Worm (Caenorhabditis elegans): ENCODE measurements around the gene hpo-9.
A peak's percentile ranks its signal among the peaks of the same experiment; 100 is the strongest.

Gene hpo-9

DNA sequence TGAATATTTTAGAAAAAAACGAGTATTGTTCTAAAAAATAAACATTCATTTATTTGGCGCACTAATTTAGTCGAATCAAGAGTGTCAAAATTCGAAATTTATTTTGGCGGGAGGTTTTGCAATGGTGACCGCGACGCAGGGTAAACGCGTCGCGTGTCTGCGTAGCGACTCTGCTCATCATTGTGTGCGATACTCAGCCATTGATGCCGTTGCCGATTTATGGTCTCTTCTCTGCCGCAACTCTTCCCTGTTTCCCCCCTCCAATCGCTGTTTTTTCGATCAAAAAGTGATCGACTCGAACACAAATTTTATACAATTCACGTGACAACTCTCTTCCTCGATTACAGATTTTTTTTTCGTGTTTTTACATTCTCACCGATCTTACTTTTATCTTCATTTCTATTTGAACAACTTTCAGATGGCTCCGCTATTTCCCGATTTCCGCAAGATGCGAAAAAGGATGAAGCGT lies 40.4 kb downstream of the hpo-9 start, which contains the start of gene F09G2.2 (continued):
- peak; percentile 74 for TF ChIP-seq ctbp-1 (GFP tag; IDR thresholded peaks at IDR 0.05)
- peak; percentile 77 for TF ChIP-seq duxl-1 (tag; optimal IDR thresholded peaks at IDR 0.05; ENCODE audit: poor library complexity)
- peak; percentile 89 for TF ChIP-seq tra-1 (GFP tag; IDR thresholded peaks at IDR 0.05)
- peak; percentile 87 for TF ChIP-seq lin-38 (GFP tag; IDR thresholded peaks at IDR 0.05)
- no peak for TF ChIP-seq lin-39 (tag; optimal IDR thresholded peaks at IDR 0.05)
- no peak for TF ChIP-seq Y5F2A.4 (GFP tag; optimal IDR thresholded peaks at IDR 0.05)
- TF ChIP-seq lin-1 (GFP tag; IDR thresholded peaks at IDR 0.05), result peak; percentile 65
- no peak for TF ChIP-seq ZK546.5 (tag; optimal IDR thresholded peaks at IDR 0.05)
- TF ChIP-seq gei-8 (GFP tag; optimal IDR thresholded peaks at IDR 0.05), result no peak
- TF ChIP-seq hmg-1.1 (GFP tag; IDR thresholded peaks at IDR 0.05), result peak; percentile 89
- TF ChIP-seq lin-13 (GFP tag; optimal IDR thresholded peaks at IDR 0.05), result peak; percentile 90
- peak; percentile 46; the same call in 1 of the 2 replicates for TF ChIP-seq php-3 (GFP tag; IDR thresholded peaks at IDR 0.05)
- peak in 1 of 2 experiments; percentile 78 for TF ChIP-seq hif-1 (tag; optimal IDR thresholded peaks at IDR 0.05)
- TF ChIP-seq hlh-30 (tag; optimal IDR thresholded peaks at IDR 0.05; ENCODE audit: insufficient read depth), result peak; percentile 83
- TF ChIP-seq ztf-11 (tag; optimal IDR thresholded peaks at IDR 0.05), result no peak
- TF ChIP-seq hlh-11 (tag; optimal IDR thresholded peaks at IDR 0.05), result peak; percentile 94
- TF ChIP-seq dve-1 (tag; optimal IDR thresholded peaks at IDR 0.05; ENCODE audit: insufficient read depth), result peak; percentile 97
- peak; percentile 52 to 69 for TF ChIP-seq daf-16 (GFP tag; optimal IDR thresholded peaks at IDR 0.05)
- TF ChIP-seq daf-16 (tag; optimal IDR thresholded peaks at IDR 0.05), result peak; percentile 83
- no peak for TF ChIP-seq R02D3.7 (tag; optimal IDR thresholded peaks at IDR 0.05)
- TF ChIP-seq set-16 (GFP tag; IDR thresholded peaks at IDR 0.05), result peak; percentile 61
- TF ChIP-seq ceh-28 (tag; optimal IDR thresholded peaks at IDR 0.05), result no peak
- TF ChIP-seq dpl-1 (GFP tag; optimal IDR thresholded peaks at IDR 0.05), result peak; percentile 94
- no peak for TF ChIP-seq skn-1 (tag; optimal IDR thresholded peaks at IDR 0.05)
- peak; percentile 49 for TF ChIP-seq zip-2 (tag; optimal IDR thresholded peaks at IDR 0.05)
- TF ChIP-seq daf-8 (GFP tag; IDR thresholded peaks at IDR 0.05), result no peak
- no peak for TF ChIP-seq saeg-2 (GFP tag; IDR thresholded peaks at IDR 0.05)
- no peak for TF ChIP-seq daf-19 (GFP tag; conservative IDR thresholded peaks at IDR 0.05)
- TF ChIP-seq aha-1 (tag), result peak; percentile 99
- 0 out of 2 replicates have a peak, but pooled peaks have one; percentile 30 for TF ChIP-seq mdt-29 (GFP tag; IDR thresholded peaks at IDR 0.05)
- TF ChIP-seq zfp-3 (GFP tag; conservative IDR thresholded peaks at IDR 0.05), result peak; percentile 72
- no peak for TF ChIP-seq madf-5 (GFP tag; IDR thresholded peaks at IDR 0.05)
- TF ChIP-seq dmd-9 (GFP tag; IDR thresholded peaks at IDR 0.05), result 0 out of 2 replicates have a peak, but pooled peaks have one; percentile 45
- no peak for TF ChIP-seq lir-3 (tag; optimal IDR thresholded peaks at IDR 0.05)
- TF ChIP-seq fkh-10 (GFP tag; optimal IDR thresholded peaks at IDR 0.05), result peak; percentile 70
- TF ChIP-seq mdl-1 (tag; optimal IDR thresholded peaks at IDR 0.05), result peak in 1 of 2 experiments; percentile 65
- peak; percentile 97 for TF ChIP-seq dmd-6 (GFP tag; IDR thresholded peaks at IDR 0.05)
- TF ChIP-seq snpc-4 (tag; optimal IDR thresholded peaks at IDR 0.05), result peak; percentile 24
- peak; percentile 80; the same call in 1 of the 2 replicates for TF ChIP-seq lin-29 (GFP tag; IDR thresholded peaks at IDR 0.05)
- TF ChIP-seq F10B5.3 (tag; optimal IDR thresholded peaks at IDR 0.05), result no peak
- TF ChIP-seq T20F7.1 (GFP tag; optimal IDR thresholded peaks at IDR 0.05), result no peak
- 0 out of 2 replicates have a peak, but pooled peaks have one; percentile 36 for TF ChIP-seq mxl-2 (GFP tag; conservative IDR thresholded peaks at IDR 0.05)
- TF ChIP-seq mxl-3 (GFP tag; optimal IDR thresholded peaks at IDR 0.05), result peak; percentile 43
- TF ChIP-seq snpc-1.2 (GFP tag; IDR thresholded peaks at IDR 0.05), result peak; percentile 53; the same call in 1 of the 2 replicates
- peak; percentile 78; the same call in 1 of the 2 replicates for TF ChIP-seq pha-4 (GFP tag; IDR thresholded peaks at IDR 0.05)
- TF ChIP-seq pha-4 (tag; optimal IDR thresholded peaks at IDR 0.05), result no peak
- TF ChIP-seq egl-43 (GFP tag; IDR thresholded peaks at IDR 0.05), result peak; percentile 32; the same call in 1 of the 2 replicates
- TF ChIP-seq nhr-77 (tag; optimal IDR thresholded peaks at IDR 0.05), result peak; percentile 92
- TF ChIP-seq ces-1 (GFP tag; optimal IDR thresholded peaks at IDR 0.05), result no peak
- TF ChIP-seq vab-7 (GFP tag; IDR thresholded peaks at IDR 0.05), result 0 out of 2 replicates have a peak, but pooled peaks have one; percentile 14
